Worm (Caenorhabditis elegans): ENCODE measurements around the gene tin-9.1.

- TF ChIP-seq ama-1 (optimal IDR thresholded peaks at IDR 0.05) (no peak), unc-62 (GFP tag; optimal IDR thresholded peaks at IDR 0.05) (no peak), nhr-28 (tag; optimal IDR thresholded peaks at IDR 0.05) (no peak), isw-1 (GFP tag; IDR thresholded peaks at IDR 0.05) (no peak), Y116A8C.19 (tag; optimal IDR thresholded peaks at IDR 0.05; ENCODE audit: borderline replicate concordance) (no peak), ceh-82 (tag; optimal IDR thresholded peaks at IDR 0.05) (no peak), snpc-4 (tag; optimal IDR thresholded peaks at IDR 0.05) (no peak), lin-13 (GFP tag; optimal IDR thresholded peaks at IDR 0.05) (no peak), blmp-1 (tag; optimal IDR thresholded peaks at IDR 0.05) (no peak), hpl-2 (GFP tag; optimal IDR thresholded peaks at IDR 0.05) (no peak), elt-3 (tag; optimal IDR thresholded peaks at IDR 0.05) (no peak), tlp-1 (tag; optimal IDR thresholded peaks at IDR 0.05) (no peak), sptf-1 (tag; optimal IDR thresholded peaks at IDR 0.05) (no peak), lin-15B (tag; optimal IDR thresholded peaks at IDR 0.05) (no peak)
Measured at ce11 chrIV:7043430-7043829, 972 bp downstream of the tin-9.1 start.
